Worm (Caenorhabditis elegans): ENCODE data around the gene B0524.6.

DNA sequence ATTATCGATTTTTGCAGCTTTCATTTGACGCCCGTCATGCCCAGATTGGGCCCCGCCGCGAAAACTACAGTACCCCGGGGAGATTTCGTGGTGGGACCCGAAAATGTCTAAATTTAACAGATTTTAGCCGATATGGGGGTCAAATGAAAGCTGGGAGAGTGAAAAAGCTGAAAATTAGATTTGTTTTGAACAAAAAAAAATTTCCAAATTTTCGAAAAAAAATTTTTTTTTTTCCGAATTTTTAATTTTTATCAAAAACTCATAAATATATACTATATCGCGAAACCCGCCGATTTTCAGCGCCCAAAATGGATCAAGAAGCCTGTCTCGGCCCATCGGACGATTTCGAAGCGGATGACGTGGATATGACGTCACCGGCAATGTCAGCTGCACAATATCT lies 27.4 kb downstream of the B0524.6 start, which contains the start of gene smi-1:
- TF ChIP-seq nhr-85 (tag) (no peak), dpl-1 (GFP tag; optimal IDR thresholded peaks at IDR 0.05) (no peak)

Data from whole organism, L1 larva.